Worm (Caenorhabditis elegans): ENCODE data around the gene F53C3.1.

F53C3.1 gene

ce11 chrII:3896920-3897319, 14.9 kb upstream of the F53C3.1 start (continued):
- TF ChIP-seq unc-120 (tag; optimal IDR thresholded peaks at IDR 0.05; ENCODE audit: poor library complexity, severe bottlenecking) (peak; percentile 54), pha-4 (tag; optimal IDR thresholded peaks at IDR 0.05) (peak; percentile 38), tbx-8 (GFP tag; optimal IDR thresholded peaks at IDR 0.05) (no peak), snpc-4 (tag; optimal IDR thresholded peaks at IDR 0.05) (no peak)

- TF ChIP-seq nhr-2 (tag; optimal IDR thresholded peaks at IDR 0.05) (peak; percentile 29), lsy-2 (tag; optimal IDR thresholded peaks at IDR 0.05) (no peak), nhr-237 (tag; optimal IDR thresholded peaks at IDR 0.05) (peak; percentile 23), drap-1 (GFP tag; optimal IDR thresholded peaks at IDR 0.05) (no peak), ham-2 (GFP tag; optimal IDR thresholded peaks at IDR 0.05) (no peak), cnd-1 (tag; optimal IDR thresholded peaks at IDR 0.05) (no peak), mep-1 (tag; optimal IDR thresholded peaks at IDR 0.05) (no peak), ceh-83 (GFP tag; optimal IDR thresholded peaks at IDR 0.05) (peak; percentile 48), elt-1 (tag; optimal IDR thresholded peaks at IDR 0.05; ENCODE audit: borderline replicate concordance, insufficient read depth) (no peak), ceh-39 (tag; optimal IDR thresholded peaks at IDR 0.05) (no peak), zip-8 (tag; optimal IDR thresholded peaks at IDR 0.05) (peak; percentile 64), M03D4.4 (tag; optimal IDR thresholded peaks at IDR 0.05) (no peak), mab-5 (tag; optimal IDR thresholded peaks at IDR 0.05) (no peak), unc-39 (tag; optimal IDR thresholded peaks at IDR 0.05) (no peak), tbx-8 (GFP tag; optimal IDR thresholded peaks at IDR 0.05) (no peak), lin-13 (tag; optimal IDR thresholded peaks at IDR 0.05) (no peak), bed-3 (GFP tag; optimal IDR thresholded peaks at IDR 0.05) (no peak), unc-120 (tag; optimal IDR thresholded peaks at IDR 0.05; ENCODE audit: poor library complexity, severe bottlenecking) (no peak), elt-3 (tag; optimal IDR thresholded peaks at IDR 0.05) (no peak), nhr-28 (tag; optimal IDR thresholded peaks at IDR 0.05) (no peak), ces-1 (GFP tag; optimal IDR thresholded peaks at IDR 0.05) (peak; percentile 94), ztf-11 (tag; optimal IDR thresholded peaks at IDR 0.05) (no peak), unc-62 (GFP tag; optimal IDR thresholded peaks at IDR 0.05) (peak; percentile 81), snpc-4 (tag; optimal IDR thresholded peaks at IDR 0.05) (no peak), flh-1 (GFP tag; optimal IDR thresholded peaks at IDR 0.05) (no peak)
Observed at ce11 chrII:3897758-3898494, 13.9 kb upstream of the F53C3.1 start, which contains the start of gene F53C3.6. F53C3.6 (plus strand) TSS chrII:3898142.

ce11 chrII:3901108-3901507, 10.7 kb upstream of the F53C3.1 start, which contains the start of gene F53C3.4:
F53C3.4 (plus strand) TSS chrII:3901408.
- TF ChIP-seq mep-1 (tag; optimal IDR thresholded peaks at IDR 0.05) (no peak), snpc-4 (tag; optimal IDR thresholded peaks at IDR 0.05) (no peak), sptf-1 (tag; optimal IDR thresholded peaks at IDR 0.05) (no peak), lin-13 (tag; optimal IDR thresholded peaks at IDR 0.05) (no peak), drap-1 (GFP tag; optimal IDR thresholded peaks at IDR 0.05) (no peak), nhr-2 (tag; optimal IDR thresholded peaks at IDR 0.05) (no peak), nhr-237 (tag; optimal IDR thresholded peaks at IDR 0.05) (no peak), sem-2 (GFP tag; optimal IDR thresholded peaks at IDR 0.05) (no peak), unc-62 (GFP tag; optimal IDR thresholded peaks at IDR 0.05) (no peak), ceh-39 (tag; optimal IDR thresholded peaks at IDR 0.05) (no peak), elt-3 (tag; optimal IDR thresholded peaks at IDR 0.05) (no peak), elt-1 (tag; optimal IDR thresholded peaks at IDR 0.05; ENCODE audit: borderline replicate concordance, insufficient read depth) (no peak)

- TF ChIP-seq nhr-12 (tag; optimal IDR thresholded peaks at IDR 0.05) (no peak), unc-39 (tag; optimal IDR thresholded peaks at IDR 0.05) (no peak), nhr-76 (tag; optimal IDR thresholded peaks at IDR 0.05) (no peak), mep-1 (tag; optimal IDR thresholded peaks at IDR 0.05) (no peak), mab-5 (tag; optimal IDR thresholded peaks at IDR 0.05) (no peak), ceh-83 (GFP tag; optimal IDR thresholded peaks at IDR 0.05) (no peak), zip-8 (tag; optimal IDR thresholded peaks at IDR 0.05) (no peak), snpc-4 (tag; optimal IDR thresholded peaks at IDR 0.05) (no peak), flh-1 (GFP tag; optimal IDR thresholded peaks at IDR 0.05) (no peak), ceh-39 (tag; optimal IDR thresholded peaks at IDR 0.05) (no peak), cnd-1 (tag; optimal IDR thresholded peaks at IDR 0.05) (no peak), M03D4.4 (tag; optimal IDR thresholded peaks at IDR 0.05) (no peak), ces-1 (GFP tag; optimal IDR thresholded peaks at IDR 0.05) (no peak), sem-2 (GFP tag; optimal IDR thresholded peaks at IDR 0.05) (no peak)
Observed at ce11 chrII:3902798-3903197, 9.0 kb upstream of the F53C3.1 start, which contains the start of gene F53C3.3. F53C3.3 (plus strand) TSS chrII:3902856.
